Worm (Caenorhabditis elegans) whole organism, mixed stage, embryonic: ENCODE results near the gene srd-26.

Source experiments
- elt-1 ChIP-seq: sonication (generic microtip); optimal IDR thresholded peaks from 2 replicates; lab custom pipeline; 2017; ENCODE audit warnings: missing genetic modification characterization, mild to moderate bottlenecking, missing compliant biosample characterization, antibody characterized with exemption, moderate library complexity, borderline replicate concordance; ENCODE audit not compliant: insufficient read depth
- lin-13 ChIP-seq: fragments of 150-350 bp; optimal IDR thresholded peaks from 2 replicates; lab custom pipeline; 2014; ENCODE audit warnings: missing biosample characterization, missing genetic modification characterization
- nhr-12 ChIP-seq: fragments of 150-350 bp; optimal IDR thresholded peaks from 2 replicates; lab custom pipeline; 2014; ENCODE audit warnings: missing biosample characterization, missing genetic modification characterization
- nhr-237 ChIP-seq: fragments of 150-350 bp; optimal IDR thresholded peaks from 2 replicates; lab custom pipeline; 2014; ENCODE audit warnings: missing biosample characterization, missing genetic modification characterization
- ztf-11 ChIP-seq: fragments of 150-350 bp; optimal IDR thresholded peaks from 2 replicates; lab custom pipeline; 2014; ENCODE audit warnings: missing biosample characterization, missing genetic modification characterization

DNA sequence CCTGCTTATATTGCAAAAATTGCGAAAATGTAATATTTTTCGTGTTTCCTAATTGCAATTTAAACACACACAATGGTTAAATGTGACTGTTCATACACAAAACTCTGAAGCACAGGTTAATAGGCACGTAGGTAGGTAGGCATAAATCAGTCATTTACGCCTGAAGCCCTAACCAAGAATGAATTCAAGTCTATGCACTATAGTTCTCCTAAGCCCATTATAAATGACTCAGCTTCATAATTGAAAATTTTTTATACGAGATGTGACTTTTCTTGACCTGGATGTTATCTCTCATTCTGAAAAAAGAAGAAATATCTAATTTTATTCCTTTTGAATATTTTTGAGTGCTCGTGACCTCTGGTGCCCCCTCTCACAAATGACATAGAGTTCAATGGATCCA is 21.0 kb downstream of the srd-26 start:
- TF ChIP-seq nhr-12 (tag; lab: Kevin White, UChicago) (no peak), elt-1 (tag; lab: Kevin White, UChicago) (no peak), ztf-11 (no peak), nhr-237 (tag; lab: Kevin White, UChicago) (no peak), lin-13 (tag; lab: Kevin White, UChicago) (no peak)
